Fruit fly (Drosophila melanogaster) whole organism, embryonic: ENCODE data around the gene CG46387.

Experiments
- CG10959 ChIP-seq: fragments of 200-800 bp; sonication (Bioruptor generic); IDR thresholded peaks from 2 replicates; pipeline ENCODE4 v1.3.6; 2022; ENCODE audit warnings: missing biosample characterization, missing genetic modification characterization
- CG12155 ChIP-seq: fragments of 200-800 bp; sonication (Bioruptor generic); optimal IDR thresholded peaks from 3 replicates; lab custom pipeline; 2016; ENCODE audit warnings: missing biosample characterization, missing genetic modification characterization
- CG12219 ChIP-seq: fragments of 200-800 bp; sonication (Bioruptor generic); optimal IDR thresholded peaks from 3 replicates; lab custom pipeline; 2018; ENCODE audit warnings: missing biosample characterization, mild to moderate bottlenecking, missing genetic modification characterization
- CG12744 ChIP-seq: fragments of 200-800 bp; sonication (Bioruptor generic); optimal IDR thresholded peaks from 2 replicates; lab custom pipeline; 2016; ENCODE audit warnings: missing biosample characterization, missing genetic modification characterization
- CG13894 ChIP-seq: fragments of 200-800 bp; sonication (Bioruptor generic); optimal IDR thresholded peaks from 3 replicates; lab custom pipeline; 2018; ENCODE audit warnings: missing biosample characterization, mild to moderate bottlenecking, missing genetic modification characterization, moderate library complexity
- CG15696 ChIP-seq: fragments of 200-800 bp; sonication (Bioruptor generic); optimal IDR thresholded peaks from 2 replicates; lab custom pipeline; 2019; ENCODE audit warnings: missing biosample characterization, mild to moderate bottlenecking, missing genetic modification characterization, moderate library complexity
- CG18011 ChIP-seq: fragments of 200-800 bp; sonication (Bioruptor generic); optimal IDR thresholded peaks from 2 replicates; lab custom pipeline; 2017; ENCODE audit warnings: missing biosample characterization, missing genetic modification characterization, mild to moderate bottlenecking, moderate library complexity, missing genotype
- CG2116 ChIP-seq: fragments of 200-800 bp; sonication (Bioruptor generic); optimal IDR thresholded peaks from 3 replicates; lab custom pipeline; 2018; ENCODE audit warnings: missing biosample characterization, mild to moderate bottlenecking, missing genetic modification characterization
- CG3065 ChIP-seq: fragments of 200-800 bp; sonication (Bioruptor generic); optimal IDR thresholded peaks from 2 replicates; lab custom pipeline; 2016; ENCODE audit warnings: missing biosample characterization, missing genetic modification characterization
- CG34224 ChIP-seq: fragments of 200-800 bp; sonication (Bioruptor generic); IDR thresholded peaks from 3 replicates; pipeline ENCODE4 v1.3.6; 2022; ENCODE audit warnings: missing biosample characterization, missing genetic modification characterization; ENCODE audit not compliant: partially characterized antibody
- CG3847 ChIP-seq: fragments of 200-800 bp; sonication (Bioruptor generic); IDR thresholded peaks from 2 replicates; pipeline ENCODE4 v1.3.6; 2022; ENCODE audit warnings: missing biosample characterization, missing genetic modification characterization
- CG4360 ChIP-seq: fragments of 200-800 bp; sonication (Bioruptor generic); IDR thresholded peaks from 2 replicates; pipeline ENCODE4 v1.3.6; 2022; ENCODE audit warnings: missing biosample characterization, missing genetic modification characterization
- CG4617 ChIP-seq: fragments of 200-800 bp; sonication (Bioruptor generic); optimal IDR thresholded peaks from 3 replicates; lab custom pipeline; 2016; ENCODE audit warnings: missing biosample characterization, missing genetic modification characterization, borderline replicate concordance
- CG5953 ChIP-seq: fragments of 200-800 bp; sonication (Bioruptor generic); IDR thresholded peaks from 2 replicates; pipeline ENCODE4 v1.3.6; 2022; ENCODE audit warnings: missing biosample characterization, missing genetic modification characterization
- CG6791 ChIP-seq: fragments of 200-800 bp; sonication (Bioruptor generic); IDR thresholded peaks from 3 replicates; pipeline ENCODE4 v1.3.6; 2022; ENCODE audit warnings: missing biosample characterization, missing genetic modification characterization; ENCODE audit not compliant: partially characterized antibody
- CG9437 ChIP-seq: fragments of 200-800 bp; sonication (Bioruptor generic); optimal IDR thresholded peaks from 2 replicates; lab custom pipeline; 2018; ENCODE audit warnings: missing biosample characterization, mild to moderate bottlenecking, missing genetic modification characterization
- CG9727 ChIP-seq: fragments of 200-800 bp; sonication (Bioruptor generic); optimal IDR thresholded peaks from 3 replicates; lab custom pipeline; 2017; ENCODE audit warnings: missing biosample characterization, mild to moderate bottlenecking, missing genetic modification characterization
- CHES-1-like ChIP-seq: fragments of 200-800 bp; sonication (Bioruptor generic); optimal IDR thresholded peaks from 2 replicates; lab custom pipeline; 2016; ENCODE audit warnings: missing biosample characterization, missing genetic modification characterization
- Doc3 ChIP-seq: fragments of 200-800 bp; sonication (Bioruptor generic); IDR thresholded peaks from 3 replicates; pipeline ENCODE4 v1.3.6; 2022; ENCODE audit warnings: missing biosample characterization, missing genetic modification characterization; ENCODE audit not compliant: partially characterized antibody
- Fer3 ChIP-seq: fragments of 200-800 bp; sonication (Bioruptor generic); optimal IDR thresholded peaks from 2 replicates; lab custom pipeline; 2018; ENCODE audit warnings: missing biosample characterization, mild to moderate bottlenecking, missing genetic modification characterization, moderate library complexity
- HLH4C ChIP-seq: fragments of 200-800 bp; sonication (Bioruptor generic); IDR thresholded peaks from 3 replicates; pipeline ENCODE4 v1.3.6; 2022; ENCODE audit warnings: missing biosample characterization, missing genetic modification characterization; ENCODE audit not compliant: partially characterized antibody
- Hr51 ChIP-seq, 2 experiments: fragments of 200-800 bp; sonication (Bioruptor generic); optimal IDR thresholded peaks; 2 replicates in 1 of 2; 3 replicates in 1 of 2; lab custom pipeline; 2016 to 2018; ENCODE audit warnings: missing biosample characterization in 2 of 2, missing genetic modification characterization in 2 of 2, mild to moderate bottlenecking in 1 of 2, moderate library complexity in 1 of 2
- NC2β ChIP-seq: fragments of 200-800 bp; sonication (Bioruptor generic); optimal IDR thresholded peaks from 2 replicates; lab custom pipeline; 2016; ENCODE audit warnings: missing biosample characterization, missing genetic modification characterization
- Scr ChIP-seq: fragments of 200-800 bp; sonication (Bioruptor generic); IDR thresholded peaks from 2 replicates; pipeline ENCODE4 v1.3.6; 2022; ENCODE audit warnings: missing biosample characterization, missing genetic modification characterization; ENCODE audit not compliant: partially characterized antibody
- Spps ChIP-seq: fragments of 200-800 bp; sonication (Bioruptor generic); optimal IDR thresholded peaks from 2 replicates; lab custom pipeline; 2018; ENCODE audit warnings: missing biosample characterization, mild to moderate bottlenecking, missing genetic modification characterization
- ac ChIP-seq: fragments of 200-800 bp; sonication (Bioruptor generic); optimal IDR thresholded peaks from 3 replicates; lab custom pipeline; 2017; ENCODE audit warnings: missing biosample characterization, mild to moderate bottlenecking, missing genetic modification characterization
- al ChIP-seq: fragments of 200-800 bp; sonication (Bioruptor generic); IDR thresholded peaks from 2 replicates; pipeline ENCODE4 v1.3.6; 2022; ENCODE audit warnings: missing biosample characterization, missing genetic modification characterization
- amos ChIP-seq: fragments of 200-800 bp; sonication (Bioruptor generic); IDR thresholded peaks from 2 replicates; pipeline ENCODE4 v1.3.6; 2022; ENCODE audit warnings: missing biosample characterization, missing genetic modification characterization; ENCODE audit not compliant: partially characterized antibody
- bbx ChIP-seq: fragments of 200-800 bp; sonication (Bioruptor generic); IDR thresholded peaks from 2 replicates; pipeline ENCODE4 v1.3.6; 2022; ENCODE audit warnings: missing biosample characterization, missing genetic modification characterization; ENCODE audit not compliant: partially characterized antibody
- bcd ChIP-seq: fragments of 200-800 bp; sonication (Bioruptor generic); optimal IDR thresholded peaks from 2 replicates; lab custom pipeline; 2017; ENCODE audit warnings: missing biosample characterization, mild to moderate bottlenecking, missing genetic modification characterization
- ci ChIP-seq: fragments of 200-800 bp; sonication (Bioruptor generic); IDR thresholded peaks from 3 replicates; pipeline ENCODE4 v1.3.6; 2022; ENCODE audit warnings: missing biosample characterization, missing genetic modification characterization
- corto ChIP-seq: fragments of 200-800 bp; sonication (Bioruptor generic); optimal IDR thresholded peaks from 2 replicates; lab custom pipeline; 2016; ENCODE audit warnings: missing biosample characterization, mild to moderate bottlenecking, missing genetic modification characterization, moderate library complexity
- crp ChIP-seq, 2 experiments: fragments of 200-800 bp; sonication (Bioruptor generic); optimal IDR thresholded peaks; 2 replicates in 1 of 2; 3 replicates in 1 of 2; lab custom pipeline; 2017; ENCODE audit warnings: missing biosample characterization in 2 of 2, missing genetic modification characterization in 2 of 2, mild to moderate bottlenecking in 1 of 2, moderate library complexity in 1 of 2
- da ChIP-seq: fragments of 200-800 bp; sonication (Bioruptor generic); optimal IDR thresholded peaks from 2 replicates; lab custom pipeline; 2016; ENCODE audit warnings: missing biosample characterization, missing genetic modification characterization
- dati ChIP-seq: fragments of 200-800 bp; sonication (Bioruptor generic); IDR thresholded peaks from 2 replicates; pipeline ENCODE4 v1.3.6; 2022; ENCODE audit warnings: missing biosample characterization, missing genetic modification characterization
- gro ChIP-seq: fragments of 200-800 bp; sonication (Bioruptor generic); optimal IDR thresholded peaks from 2 replicates; lab custom pipeline; 2016; ENCODE audit warnings: missing biosample characterization, missing genetic modification characterization
- h ChIP-seq: fragments of >200 bp; optimal IDR thresholded peaks from 2 replicates; lab custom pipeline; 2017
- lab ChIP-seq: fragments of 200-800 bp; sonication (Bioruptor generic); optimal IDR thresholded peaks from 3 replicates; lab custom pipeline; 2017; ENCODE audit warnings: missing biosample characterization, missing genetic modification characterization, mild to moderate bottlenecking, moderate library complexity, missing genetic modification reagents
- lola ChIP-seq, 3 experiments: fragments of >200 bp in 2 of 3; fragments of 200-800 bp in 1 of 3; sonication (Bioruptor generic) in 1 of 3; optimal IDR thresholded peaks; 2 replicates each; lab custom pipeline; 2017 to 2019; ENCODE audit warnings: missing biosample characterization in 3 of 3, missing genetic modification characterization in 3 of 3, mild to moderate bottlenecking in 1 of 3, moderate library complexity in 1 of 3
- odd ChIP-seq: fragments of 200-800 bp; sonication (Bioruptor generic); optimal IDR thresholded peaks from 2 replicates; lab custom pipeline; 2017; ENCODE audit warnings: missing biosample characterization, mild to moderate bottlenecking, missing genetic modification characterization
- psq ChIP-seq: fragments of 200-800 bp; sonication (Bioruptor generic); optimal IDR thresholded peaks from 2 replicates; lab custom pipeline; 2017; ENCODE audit warnings: missing biosample characterization, missing genetic modification characterization
- stwl ChIP-seq: fragments of 200-800 bp; sonication (Bioruptor generic); optimal IDR thresholded peaks from 3 replicates; lab custom pipeline; 2018; ENCODE audit warnings: missing biosample characterization, mild to moderate bottlenecking, missing genetic modification characterization, moderate library complexity
- tio ChIP-seq: fragments of 200-800 bp; sonication (Bioruptor generic); optimal IDR thresholded peaks from 2 replicates; lab custom pipeline; 2017; ENCODE audit warnings: missing biosample characterization, missing genetic modification characterization, inconsistent platforms
- unc-4 ChIP-seq: fragments of 200-800 bp; sonication (Bioruptor generic); IDR thresholded peaks from 2 replicates; pipeline ENCODE4 v1.3.6; 2022; ENCODE audit warnings: missing biosample characterization, missing genetic modification characterization; ENCODE audit not compliant: partially characterized antibody
- usp ChIP-seq: fragments of >200 bp; optimal IDR thresholded peaks from 2 replicates; lab custom pipeline; 2017; ENCODE audit warnings: missing biosample characterization, missing genetic modification characterization
- wdn ChIP-seq: fragments of 200-800 bp; sonication (Bioruptor generic); IDR thresholded peaks from 2 replicates; pipeline ENCODE4 v1.3.6; 2022; ENCODE audit warnings: missing biosample characterization, missing genetic modification characterization
- z ChIP-seq: fragments of 200-800 bp; sonication (Bioruptor generic); IDR thresholded peaks from 3 replicates; pipeline ENCODE4 v1.3.6; 2022; ENCODE audit warnings: missing biosample characterization, missing genetic modification characterization

The CG46387 gene

DNA sequence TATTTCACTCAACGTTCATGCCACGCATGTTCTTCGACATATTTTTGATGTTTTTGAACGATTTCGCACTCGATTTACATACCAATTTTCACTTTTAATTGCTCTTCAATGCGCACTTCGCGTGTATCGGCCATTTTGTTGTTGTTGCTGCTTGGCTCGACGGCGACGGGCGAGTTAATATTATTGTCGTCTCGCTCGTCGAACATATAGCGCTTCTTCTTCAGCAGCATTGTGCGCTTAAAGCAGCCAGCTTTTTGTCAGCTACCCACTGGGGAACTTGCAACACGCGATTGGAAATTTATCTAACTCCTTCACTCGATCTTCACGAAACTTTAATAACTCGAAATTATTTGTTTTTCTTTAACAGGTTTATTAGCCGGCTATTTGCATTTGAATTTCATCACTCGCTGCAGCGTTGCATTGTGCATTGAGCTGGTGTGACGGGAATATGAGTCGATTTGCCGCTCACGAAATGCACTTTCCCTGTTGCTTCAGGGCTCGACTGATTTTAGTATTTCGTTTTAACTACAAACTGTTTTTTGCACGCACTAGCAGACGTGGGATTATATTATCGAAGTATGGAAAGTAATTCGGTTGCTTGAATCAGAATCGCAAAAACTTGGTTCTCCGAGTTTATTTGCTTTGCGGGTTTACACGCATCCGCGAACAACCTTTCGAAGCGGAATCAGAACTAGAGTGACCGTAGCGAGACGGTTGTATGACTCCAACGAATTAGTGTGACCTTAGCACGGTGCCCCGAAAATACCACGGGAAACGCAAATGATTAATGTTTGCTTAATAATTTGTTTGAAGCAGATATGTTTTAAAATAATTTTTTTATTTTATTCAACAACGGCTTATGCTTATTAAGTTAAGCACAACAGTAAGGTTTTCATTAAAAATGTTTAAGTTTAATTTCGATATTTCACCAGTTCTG, 43.6 kb upstream of the CG46387 start, which contains the start of gene RasGAP1 (continued):
- TF ChIP-seq Scr (GFP tag; lab: Robert Waterston, UW), result 0 out of 2 replicates have a peak, but pooled peaks have one; percentile 36
- no peak for TF ChIP-seq bcd (GFP tag; lab: Kevin White, UChicago)
- TF ChIP-seq z (GFP tag; lab: Robert Waterston, UW), result 0 out of 3 replicates have a peak, but pooled peaks have one; percentile 36
- TF ChIP-seq amos (GFP tag; lab: Robert Waterston, UW), result peak; percentile 46
- peak; percentile 15 for TF ChIP-seq psq (GFP tag; lab: Kevin White, UChicago)
- no peak for TF ChIP-seq ac (GFP tag; lab: Kevin White, UChicago)
- peak; percentile 54; the same call in 2 of the 3 replicates for TF ChIP-seq HLH4C (GFP tag; lab: Robert Waterston, UW)
- peak; percentile 33 for TF ChIP-seq gro (GFP tag; lab: Kevin White, UChicago)
- TF ChIP-seq crp (GFP tag; optimal IDR thresholded peaks at IDR 0.05; lab: Kevin White, UChicago), result no peak
- TF ChIP-seq CHES-1-like (GFP tag; lab: Kevin White, UChicago), result peak; percentile 50
- TF ChIP-seq Spps (tag; lab: Kevin White, UChicago), result no peak
- TF ChIP-seq stwl (tag; lab: Kevin White, UChicago), result peak; percentile 43
- no peak for TF ChIP-seq h (lab: Kevin White, UChicago)
- no peak for TF ChIP-seq CG5953 (GFP tag; lab: Robert Waterston, UW)
- TF ChIP-seq CG12219, result peak; percentile 18
- peak; percentile 91 for TF ChIP-seq CG4617 (GFP tag; lab: Kevin White, UChicago)
- TF ChIP-seq CG10959, result no peak
- no peak for TF ChIP-seq CG12744 (GFP tag; lab: Kevin White, UChicago)
- TF ChIP-seq CG2116, result peak; percentile 95
- peak; percentile 4 for TF ChIP-seq lab (GFP tag; lab: Kevin White, UChicago)
- no peak for TF ChIP-seq al (GFP tag; lab: Robert Waterston, UW)
- TF ChIP-seq lola (GFP tag; optimal IDR thresholded peaks at IDR 0.05; lab: Kevin White, UChicago), result no peak
- TF ChIP-seq CG3847 (GFP tag; lab: Robert Waterston, UW), result no peak
- peak; percentile 71 for TF ChIP-seq unc-4 (GFP tag; lab: Robert Waterston, UW)
- peak; percentile 82 for TF ChIP-seq CG12155
- no peak for TF ChIP-seq wdn (GFP tag; lab: Robert Waterston, UW)
- TF ChIP-seq CG4360, result peak; percentile 88
- 0 out of 3 replicates have a peak, but pooled peaks have one; percentile 44 for TF ChIP-seq Doc3
- peak; percentile 98 for TF ChIP-seq CG18011 (GFP tag; lab: Kevin White, UChicago)
- TF ChIP-seq bbx (GFP tag; lab: Robert Waterston, UW), result peak; percentile 54; the same call in 1 of the 2 replicates
- TF ChIP-seq CG3065 (GFP tag; lab: Kevin White, UChicago), result no peak
- peak; percentile 2 for TF ChIP-seq CG9437
- no peak for TF ChIP-seq NC2β (GFP tag; lab: Kevin White, UChicago)
- no peak for TF ChIP-seq CG15696
- no peak for TF ChIP-seq CG9727 (GFP tag; lab: Kevin White, UChicago)
- no peak for TF ChIP-seq Fer3 (tag; lab: Kevin White, UChicago)
- peak; percentile 53; the same call in 2 of the 3 replicates for TF ChIP-seq CG6791 (GFP tag; lab: Robert Waterston, UW)
- peak; percentile 11 for TF ChIP-seq CG13894 (tag; lab: Kevin White, UChicago)
- 0 out of 3 replicates have a peak, but pooled peaks have one; percentile 5 for TF ChIP-seq ci (GFP tag; lab: Robert Waterston, UW)
- TF ChIP-seq Hr51 (GFP tag; optimal IDR thresholded peaks at IDR 0.05; lab: Kevin White, UChicago), result no peak
- no peak for TF ChIP-seq da (GFP tag; lab: Kevin White, UChicago)
- TF ChIP-seq tio (GFP tag; lab: Kevin White, UChicago), result no peak
- no peak for TF ChIP-seq corto (GFP tag; lab: Kevin White, UChicago)
- no peak for TF ChIP-seq dati (GFP tag; lab: Robert Waterston, UW)
- TF ChIP-seq odd, result no peak
- TF ChIP-seq usp, result no peak
- 0 out of 3 replicates have a peak, but pooled peaks have one; percentile 16 for TF ChIP-seq CG34224
